Worm (Caenorhabditis elegans): ENCODE data around the gene ZK632.9.
A peak's percentile ranks its signal among the peaks of the same experiment; 100 is the strongest.

Gene ZK632.9

ce11 chrIII:9826005-9826404 is 773 bp upstream of the ZK632.9 start (continued):
- TF ChIP-seq athp-1 (tag; optimal IDR thresholded peaks at IDR 0.05) (no peak), nfyb-1 (GFP tag; IDR thresholded peaks at IDR 0.05) (peak; percentile 55; the same call in 1 of the 2 replicates), ceh-40 (GFP tag; IDR thresholded peaks at IDR 0.05) (no peak), ccch-3 (GFP tag; optimal IDR thresholded peaks at IDR 0.05) (no peak), lin-54 (GFP tag; optimal IDR thresholded peaks at IDR 0.05) (peak; percentile 39), B0035.1 (tag; optimal IDR thresholded peaks at IDR 0.05) (no peak), him-1 (tag; optimal IDR thresholded peaks at IDR 0.05) (no peak), sea-2 (GFP tag; IDR thresholded peaks at IDR 0.05) (no peak), bed-2 (GFP tag; IDR thresholded peaks at IDR 0.05) (no peak), ceh-91 (GFP tag; IDR thresholded peaks at IDR 0.05) (no peak), rpc-1 (optimal IDR thresholded peaks at IDR 0.05) (no peak), rpc-1 (tag; optimal IDR thresholded peaks at IDR 0.05) (no peak), egl-44 (GFP tag; IDR thresholded peaks at IDR 0.05) (no peak), zim-3 (tag; optimal IDR thresholded peaks at IDR 0.05) (no peak), let-607 (tag; optimal IDR thresholded peaks at IDR 0.05) (peak; percentile 22 to 26), F57C9.4 (tag; optimal IDR thresholded peaks at IDR 0.05) (no peak), dpff-1 (tag; optimal IDR thresholded peaks at IDR 0.05) (no peak), snpc-1.1 (tag; optimal IDR thresholded peaks at IDR 0.05; ENCODE audit: insufficient read depth) (no peak), atf-7 (tag; optimal IDR thresholded peaks at IDR 0.05) (peak; percentile 52), pbrm-1 (GFP tag; IDR thresholded peaks at IDR 0.05) (0 out of 2 replicates have a peak, but pooled peaks have one; percentile 48), T26A5.8 (tag; optimal IDR thresholded peaks at IDR 0.05) (no peak), aptf-3 (GFP tag; IDR thresholded peaks at IDR 0.05) (no peak), nhr-27 (tag; optimal IDR thresholded peaks at IDR 0.05) (no peak), rcor-1 (GFP tag; IDR thresholded peaks at IDR 0.05) (no peak), bed-1 (GFP tag; IDR thresholded peaks at IDR 0.05) (no peak), F22D6.2 (tag; optimal IDR thresholded peaks at IDR 0.05) (no peak), F10E7.11 (tag; optimal IDR thresholded peaks at IDR 0.05) (no peak), F55B11.4 (tag; optimal IDR thresholded peaks at IDR 0.05; ENCODE audit: borderline replicate concordance, insufficient read depth) (no peak), hlh-26 (GFP tag; conservative IDR thresholded peaks at IDR 0.05) (no peak), K11D2.4 (GFP tag; IDR thresholded peaks at IDR 0.05) (peak; percentile 67; the same call in 1 of the 2 replicates), hmg-1.2 (GFP tag; IDR thresholded peaks at IDR 0.05) (0 out of 2 replicates have a peak, but pooled peaks have one; percentile 25), nhr-120 (GFP tag; IDR thresholded peaks at IDR 0.05) (no peak), rec-8 (tag; optimal IDR thresholded peaks at IDR 0.05) (no peak), K12H6.12 (tag; optimal IDR thresholded peaks at IDR 0.05) (peak; percentile 50), madf-10 (tag; optimal IDR thresholded peaks at IDR 0.05) (no peak), T07F8.4 (tag; optimal IDR thresholded peaks at IDR 0.05) (no peak), repo-1 (tag; optimal IDR thresholded peaks at IDR 0.05) (peak; percentile 40), ama-1 (optimal IDR thresholded peaks at IDR 0.05) (peak; percentile 79), ama-1 (GFP tag; optimal IDR thresholded peaks at IDR 0.05) (no peak), F49E8.2 (tag; optimal IDR thresholded peaks at IDR 0.05; ENCODE audit: insufficient read depth) (no peak), lin-26 (GFP tag; IDR thresholded peaks at IDR 0.05) (no peak), ceh-100 (GFP tag; IDR thresholded peaks at IDR 0.05) (no peak), ets-4 (GFP tag; optimal IDR thresholded peaks at IDR 0.05) (no peak), Y67H2A.10 (GFP tag; conservative IDR thresholded peaks at IDR 0.05) (no peak), hrde-1 (tag; optimal IDR thresholded peaks at IDR 0.05; ENCODE audit: borderline replicate concordance) (no peak), lsy-27 (tag; optimal IDR thresholded peaks at IDR 0.05; ENCODE audit: borderline replicate concordance, insufficient read depth) (no peak), snpc-3.4 (tag; optimal IDR thresholded peaks at IDR 0.05) (no peak)

Data from whole organism, young adult.